Worm (Caenorhabditis elegans) whole organism, late embryonic: ENCODE measurements around the gene R04D3.3.

Experiments used
- Y22D7AL.16 ChIP-seq: sonication (generic microtip); optimal IDR thresholded peaks from 2 replicates; lab custom pipeline; 2016; ENCODE audit warnings: missing genetic modification characterization, missing compliant biosample characterization
- ama-1 ChIP-seq: fragments of 150-350 bp; optimal IDR thresholded peaks from 2 replicates; lab custom pipeline; 2014
- ceh-18 ChIP-seq: sonication (generic microtip); optimal IDR thresholded peaks from 2 replicates; lab custom pipeline; 2016; ENCODE audit warnings: missing genetic modification characterization, missing compliant biosample characterization
- ets-4 ChIP-seq: sonication (generic microtip); optimal IDR thresholded peaks from 2 replicates; lab custom pipeline; 2016; ENCODE audit warnings: missing genetic modification characterization, missing compliant biosample characterization
- hlh-15 ChIP-seq: sonication (generic microtip); optimal IDR thresholded peaks from 2 replicates; lab custom pipeline; 2016; ENCODE audit warnings: missing genetic modification characterization, missing compliant biosample characterization
- hlh-30 ChIP-seq: sonication (generic microtip); optimal IDR thresholded peaks from 2 replicates; lab custom pipeline; 2017; ENCODE audit warnings: antibody characterized with exemption, missing genetic modification characterization, missing compliant biosample characterization; ENCODE audit not compliant: insufficient read depth
- nhr-11 ChIP-seq: fragments of 150-350 bp; optimal IDR thresholded peaks from 2 replicates; lab custom pipeline; 2014; ENCODE audit warnings: missing biosample characterization, missing genetic modification characterization
- odd-2 ChIP-seq: sonication (generic microtip); optimal IDR thresholded peaks from 2 replicates; lab custom pipeline; 2017; ENCODE audit warnings: antibody characterized with exemption, mild to moderate bottlenecking, missing genetic modification characterization, missing compliant biosample characterization
- pqm-1 ChIP-seq: sonication (generic microtip); optimal IDR thresholded peaks from 2 replicates; lab custom pipeline; 2016; ENCODE audit warnings: missing genetic modification characterization, missing compliant biosample characterization
- rnt-1 ChIP-seq: sonication (generic microtip); optimal IDR thresholded peaks from 2 replicates; lab custom pipeline; 2016; ENCODE audit warnings: missing genetic modification characterization, missing compliant biosample characterization
- unc-55 ChIP-seq: sonication (generic microtip); optimal IDR thresholded peaks from 2 replicates; lab custom pipeline; 2017; ENCODE audit warnings: missing biosample characterization, missing genetic modification reagents, missing genetic modification characterization
- ztf-16 ChIP-seq: sonication (generic microtip); optimal IDR thresholded peaks from 2 replicates; lab custom pipeline; 2017; ENCODE audit warnings: missing genetic modification characterization, missing compliant biosample characterization

ce11 chrX:13325039-13325438, 34.6 kb upstream of the R04D3.3 start:
- no peak for TF ChIP-seq Y22D7AL.16 (tag; lab: Kevin White, UChicago)
- TF ChIP-seq unc-55, result no peak
- TF ChIP-seq hlh-15 (tag; lab: Kevin White, UChicago), result no peak
- TF ChIP-seq ceh-18 (tag; lab: Kevin White, UChicago), result no peak
- no peak for TF ChIP-seq pqm-1 (tag; lab: Kevin White, UChicago)
- TF ChIP-seq ama-1, result no peak
- no peak for TF ChIP-seq hlh-30 (tag; lab: Kevin White, UChicago)
- TF ChIP-seq nhr-11 (tag; lab: Kevin White, UChicago), result no peak
- no peak for TF ChIP-seq rnt-1 (tag; lab: Kevin White, UChicago)
- no peak for TF ChIP-seq ets-4 (tag; lab: Kevin White, UChicago)
- TF ChIP-seq ztf-16 (tag; lab: Kevin White, UChicago), result no peak
- TF ChIP-seq odd-2 (tag; lab: Kevin White, UChicago), result no peak
